Worm (Caenorhabditis elegans) whole organism, midembryonic: Measurements from ENCODE around the gene ccdc-149.

ENCODE experiments used
- T22C8.4 ChIP-seq: fragments of 200-800 bp; sonication (Bioruptor generic); IDR thresholded peaks from 2 replicates; pipeline ENCODE4 v1.3.6; 2022; ENCODE audit warnings: missing genetic modification characterization, missing compliant biosample characterization
- cog-1 ChIP-seq: sonication (generic microtip); optimal IDR thresholded peaks from 2 replicates; lab custom pipeline; 2016; ENCODE audit warnings: missing genetic modification characterization, missing compliant biosample characterization
- flt-1 ChIP-seq: fragments of 200-800 bp; sonication (Bioruptor generic); IDR thresholded peaks from 2 replicates; pipeline ENCODE4 v1.3.6; 2022; ENCODE audit warnings: missing genetic modification characterization, missing compliant biosample characterization
- klf-2 ChIP-seq: fragments of 200-800 bp; sonication (Bioruptor generic); conservative IDR thresholded peaks from 2 replicates; pipeline ENCODE4 v1.3.6; 2022; ENCODE audit warnings: missing genetic modification reagents, missing genetic modification characterization, missing compliant biosample characterization
- med-1 ChIP-seq: sonication (generic microtip); optimal IDR thresholded peaks from 2 replicates; lab custom pipeline; 2017; ENCODE audit warnings: missing genetic modification characterization, mild to moderate bottlenecking, missing compliant biosample characterization, antibody characterized with exemption, missing genetic modification reagents; ENCODE audit not compliant: insufficient read depth
- ref-1 ChIP-seq: fragments of 200-800 bp; sonication (Bioruptor generic); conservative IDR thresholded peaks from 2 replicates; pipeline ENCODE4 v1.3.6; 2022; ENCODE audit warnings: missing genetic modification reagents, missing genetic modification characterization, missing compliant biosample characterization
- tab-1 ChIP-seq: fragments of 200-800 bp; sonication (Bioruptor generic); IDR thresholded peaks from 2 replicates; pipeline ENCODE4 v1.3.6; 2022; ENCODE audit warnings: missing genetic modification characterization, missing compliant biosample characterization
- ztf-23 ChIP-seq: fragments of 200-800 bp; sonication (Bioruptor generic); IDR thresholded peaks from 2 replicates; pipeline ENCODE4 v1.3.6; 2022; ENCODE audit warnings: missing genetic modification reagents, missing genetic modification characterization, missing compliant biosample characterization
- ztf-29 ChIP-seq: fragments of 200-800 bp; sonication (Bioruptor generic); IDR thresholded peaks from 2 replicates; pipeline ENCODE4 v1.3.6; 2022; ENCODE audit warnings: missing genetic modification reagents, missing genetic modification characterization, missing compliant biosample characterization

DNA sequence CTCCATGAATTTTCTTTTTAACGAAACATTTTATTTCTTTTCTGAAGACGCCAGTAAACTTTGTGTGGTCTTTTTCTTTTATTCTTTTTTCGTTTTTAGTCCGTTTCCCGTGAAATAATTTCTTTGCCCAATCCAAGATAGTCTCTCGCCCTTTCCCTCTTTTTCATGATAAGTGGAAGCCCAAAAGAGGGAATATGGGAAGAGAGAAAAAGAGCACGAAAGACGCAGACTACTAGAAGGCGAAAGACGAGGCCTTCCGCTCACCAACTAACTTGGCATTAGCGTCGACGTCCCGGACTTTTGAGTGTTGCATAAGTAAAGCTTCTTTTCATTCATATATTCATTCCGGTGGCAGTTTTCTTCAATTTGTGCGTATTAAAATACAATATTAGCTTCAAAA lies 41.6 kb upstream of the ccdc-149 start:
- TF ChIP-seq cog-1, result no peak
- no peak for TF ChIP-seq ztf-29
- no peak for TF ChIP-seq tab-1 (GFP tag; lab: Robert Waterston, UW)
- TF ChIP-seq flt-1 (GFP tag; lab: Robert Waterston, UW), result no peak
- no peak for TF ChIP-seq T22C8.4 (GFP tag; lab: Robert Waterston, UW)
- TF ChIP-seq ref-1, result no peak
- no peak for TF ChIP-seq ztf-23
- no peak for TF ChIP-seq klf-2
- no peak for TF ChIP-seq med-1 (GFP tag; lab: Kevin White, UChicago)
